Worm (Caenorhabditis elegans) whole organism, young adult: ENCODE results near the gene R09B5.11.

Experiments
- B0019.2 ChIP-seq: fragments of 200-800 bp; sonication (Bioruptor generic); conservative IDR thresholded peaks from 2 replicates; pipeline ENCODE4 v1.3.6; 2022; ENCODE audit warnings: missing genetic modification reagents, missing genetic modification characterization, missing compliant biosample characterization
- B0035.1 ChIP-seq: sonication (generic microtip); optimal IDR thresholded peaks from 2 replicates; lab custom pipeline; 2016; ENCODE audit warnings: missing genetic modification characterization, mild to moderate bottlenecking, missing compliant biosample characterization, missing genotype, missing genetic modification reagents
- D2030.7 ChIP-seq: fragments of 200-800 bp; sonication (Bioruptor generic); IDR thresholded peaks from 2 replicates; pipeline ENCODE4 v1.3.6; 2022; ENCODE audit warnings: missing genetic modification reagents, missing genetic modification characterization, missing compliant biosample characterization
- F22D6.2 ChIP-seq: sonication (generic microtip); optimal IDR thresholded peaks from 2 replicates; lab custom pipeline; 2016; ENCODE audit warnings: mild to moderate bottlenecking, missing genetic modification characterization, missing compliant biosample characterization
- F23B12.7 ChIP-seq: sonication (generic microtip); optimal IDR thresholded peaks from 2 replicates; lab custom pipeline; 2017; ENCODE audit warnings: missing genetic modification characterization, mild to moderate bottlenecking, missing compliant biosample characterization, antibody characterized with exemption, moderate library complexity; ENCODE audit not compliant: insufficient read depth
- F39B2.1 ChIP-seq: fragments of 200-800 bp; sonication (Bioruptor generic); IDR thresholded peaks from 2 replicates; pipeline ENCODE4 v1.3.6; 2022; ENCODE audit warnings: missing genetic modification reagents, missing genetic modification characterization, missing compliant biosample characterization
- F55B11.4 ChIP-seq: sonication (generic microtip); optimal IDR thresholded peaks from 2 replicates; lab custom pipeline; 2016; ENCODE audit warnings: missing compliant biosample characterization, missing genetic modification characterization, borderline replicate concordance; ENCODE audit not compliant: insufficient read depth
- F57A8.1 ChIP-seq: fragments of 200-800 bp; sonication (Bioruptor generic); optimal IDR thresholded peaks from 2 replicates; lab custom pipeline; 2018; ENCODE audit warnings: mild to moderate bottlenecking, missing genetic modification characterization, moderate library complexity, missing compliant biosample characterization
- F57C9.4 ChIP-seq: sonication (generic microtip); optimal IDR thresholded peaks from 2 replicates; lab custom pipeline; 2017; ENCODE audit warnings: mild to moderate bottlenecking, missing genetic modification characterization, missing compliant biosample characterization
- K11D2.4 ChIP-seq: fragments of 200-800 bp; sonication (Bioruptor generic); IDR thresholded peaks from 2 replicates; pipeline ENCODE4 v1.3.6; 2022; ENCODE audit warnings: missing genetic modification reagents, missing genetic modification characterization, missing compliant biosample characterization
- T07F8.4 ChIP-seq: sonication (generic microtip); optimal IDR thresholded peaks from 2 replicates; lab custom pipeline; 2016; ENCODE audit warnings: mild to moderate bottlenecking, missing genetic modification characterization, moderate library complexity, missing compliant biosample characterization
- Y53F4B.3 ChIP-seq: fragments of 200-800 bp; sonication (Bioruptor generic); IDR thresholded peaks from 2 replicates; pipeline ENCODE4 v1.3.6; 2022; ENCODE audit warnings: missing genetic modification reagents, missing genetic modification characterization, missing compliant biosample characterization
- Y79H2A.3 ChIP-seq: fragments of 200-800 bp; sonication (Bioruptor generic); conservative IDR thresholded peaks from 2 replicates; pipeline ENCODE4 v1.3.6; 2022; ENCODE audit warnings: missing genetic modification reagents, missing genetic modification characterization, missing compliant biosample characterization
- ama-1 ChIP-seq, 3 experiments: fragments of 150-350 bp in 1 of 3; sonication (generic microtip) in 2 of 3; optimal IDR thresholded peaks; 2 replicates each; lab custom pipeline; 2014 to 2018; ENCODE audit warnings: missing biosample characterization in 2 of 3, missing genetic modification characterization in 2 of 3, missing genetic modification reagents in 2 of 3
- aptf-2 ChIP-seq: fragments of 200-800 bp; sonication (Bioruptor generic); conservative IDR thresholded peaks from 2 replicates; pipeline ENCODE4 v1.3.6; 2022; ENCODE audit warnings: missing genetic modification reagents, missing genetic modification characterization, missing compliant biosample characterization
- aptf-3 ChIP-seq: fragments of 200-800 bp; sonication (Bioruptor generic); IDR thresholded peaks from 2 replicates; pipeline ENCODE4 v1.3.6; 2022; ENCODE audit warnings: missing genetic modification characterization, missing compliant biosample characterization
- atf-7 ChIP-seq: sonication (generic microtip); optimal IDR thresholded peaks from 2 replicates; lab custom pipeline; 2017; ENCODE audit warnings: mild to moderate bottlenecking, missing genetic modification characterization, missing compliant biosample characterization
- bed-2 ChIP-seq: fragments of 200-800 bp; sonication (Bioruptor generic); IDR thresholded peaks from 2 replicates; pipeline ENCODE4 v1.3.6; 2022; ENCODE audit warnings: missing genetic modification reagents, missing genetic modification characterization, missing compliant biosample characterization
- ceh-27 ChIP-seq: fragments of 200-800 bp; sonication (Bioruptor generic); optimal IDR thresholded peaks from 2 replicates; lab custom pipeline; 2018; ENCODE audit warnings: mild to moderate bottlenecking, missing genetic modification characterization, moderate library complexity, missing compliant biosample characterization
- ceh-58 ChIP-seq: fragments of 200-800 bp; sonication (Bioruptor generic); IDR thresholded peaks from 2 replicates; pipeline ENCODE4 v1.3.6; 2022; ENCODE audit warnings: missing genetic modification characterization, missing compliant biosample characterization
- die-1 ChIP-seq: sonication (generic microtip); optimal IDR thresholded peaks from 2 replicates; lab custom pipeline; 2016; ENCODE audit warnings: missing genotype, mild to moderate bottlenecking, missing genetic modification characterization, missing compliant biosample characterization
- egl-18 ChIP-seq: fragments of 200-800 bp; sonication (Bioruptor generic); IDR thresholded peaks from 2 replicates; pipeline ENCODE4 v1.3.6; 2022; ENCODE audit warnings: missing genetic modification reagents, missing genetic modification characterization, missing compliant biosample characterization
- egrh-3 ChIP-seq: fragments of 200-800 bp; sonication (Bioruptor generic); IDR thresholded peaks from 2 replicates; pipeline ENCODE4 v1.3.6; 2022; ENCODE audit warnings: missing genetic modification reagents, missing genetic modification characterization, missing compliant biosample characterization
- him-1 ChIP-seq: sonication (generic microtip); optimal IDR thresholded peaks from 2 replicates; lab custom pipeline; 2016; ENCODE audit warnings: missing genotype, missing genetic modification reagents, missing genetic modification characterization, missing compliant biosample characterization
- hlh-12 ChIP-seq: sonication (generic microtip); optimal IDR thresholded peaks from 2 replicates; lab custom pipeline; 2016; ENCODE audit warnings: missing genetic modification characterization, missing compliant biosample characterization
- hlh-26 ChIP-seq: fragments of 200-800 bp; sonication (Bioruptor generic); conservative IDR thresholded peaks from 2 replicates; pipeline ENCODE4 v1.3.6; 2022; ENCODE audit warnings: missing genetic modification reagents, missing genetic modification characterization, missing compliant biosample characterization
- let-526 ChIP-seq: fragments of 200-800 bp; sonication (Bioruptor generic); IDR thresholded peaks from 2 replicates; pipeline ENCODE4 v1.3.6; 2022; ENCODE audit warnings: missing genetic modification reagents, missing genetic modification characterization, missing compliant biosample characterization
- let-607 ChIP-seq, 2 experiments: fragments of 200-800 bp in 1 of 2; sonication (Bioruptor generic) in 1 of 2; sonication (generic microtip) in 1 of 2; optimal IDR thresholded peaks; 2 replicates each; lab custom pipeline; 2016 to 2018; ENCODE audit warnings: mild to moderate bottlenecking in 2 of 2, missing compliant biosample characterization in 2 of 2, missing genetic modification characterization in 2 of 2, moderate library complexity in 2 of 2, missing genotype in 1 of 2
- lsl-1 ChIP-seq: fragments of 200-800 bp; sonication (Bioruptor generic); optimal IDR thresholded peaks from 2 replicates; lab custom pipeline; 2018; ENCODE audit warnings: mild to moderate bottlenecking, missing genetic modification characterization, moderate library complexity, missing compliant biosample characterization
- madf-10 ChIP-seq: sonication (generic microtip); optimal IDR thresholded peaks from 2 replicates; lab custom pipeline; 2016; ENCODE audit warnings: mild to moderate bottlenecking, missing genetic modification characterization, missing compliant biosample characterization
- madf-3 ChIP-seq: fragments of 200-800 bp; sonication (Bioruptor generic); IDR thresholded peaks from 2 replicates; pipeline ENCODE4 v1.3.6; 2022; ENCODE audit warnings: missing genetic modification reagents, missing genetic modification characterization, missing compliant biosample characterization
- madf-6 ChIP-seq: fragments of 200-800 bp; sonication (Bioruptor generic); IDR thresholded peaks from 2 replicates; pipeline ENCODE4 v1.3.6; 2022; ENCODE audit warnings: missing genetic modification reagents, missing genetic modification characterization, missing compliant biosample characterization
- madf-8 ChIP-seq: fragments of 200-800 bp; sonication (Bioruptor generic); conservative IDR thresholded peaks from 2 replicates; pipeline ENCODE4 v1.3.6; 2022; ENCODE audit warnings: missing genetic modification reagents, missing genetic modification characterization, missing compliant biosample characterization
- mcd-1 ChIP-seq: fragments of 200-800 bp; sonication (Bioruptor generic); IDR thresholded peaks from 2 replicates; pipeline ENCODE4 v1.3.6; 2022; ENCODE audit warnings: missing genetic modification reagents, missing genetic modification characterization, missing compliant biosample characterization
- nfya-1 ChIP-seq: sonication (generic microtip); optimal IDR thresholded peaks from 2 replicates; lab custom pipeline; 2017; ENCODE audit warnings: antibody characterized with exemption, missing compliant biosample characterization, missing genetic modification characterization, borderline replicate concordance; ENCODE audit not compliant: insufficient read depth
- nhr-179 ChIP-seq: sonication (generic microtip); optimal IDR thresholded peaks from 2 replicates; lab custom pipeline; 2016; ENCODE audit warnings: mild to moderate bottlenecking, missing genetic modification characterization, missing compliant biosample characterization
- pbrm-1 ChIP-seq: fragments of 200-800 bp; sonication (Bioruptor generic); IDR thresholded peaks from 2 replicates; pipeline ENCODE4 v1.3.6; 2022; ENCODE audit warnings: missing genetic modification reagents, missing genetic modification characterization, missing compliant biosample characterization
- pha-4 ChIP-seq: fragments of 150-350 bp; sonication (generic microtip); optimal IDR thresholded peaks from 2 replicates; lab custom pipeline; 2014; ENCODE audit warnings: missing biosample characterization, missing genetic modification reagents, missing genetic modification characterization
- rec-8 ChIP-seq, 2 experiments: sonication (generic microtip); optimal IDR thresholded peaks; 2 replicates each; lab custom pipeline; 2016; ENCODE audit warnings: mild to moderate bottlenecking in 2 of 2, missing genetic modification characterization in 2 of 2, missing genetic modification reagents in 2 of 2, missing genotype in 2 of 2, missing biosample characterization in 1 of 2, missing compliant biosample characterization in 1 of 2, moderate library complexity in 1 of 2
- sdz-38 ChIP-seq: sonication (generic microtip); optimal IDR thresholded peaks from 2 replicates; lab custom pipeline; 2016; ENCODE audit warnings: missing genotype, missing genetic modification characterization, missing compliant biosample characterization
- sea-2 ChIP-seq: fragments of 200-800 bp; sonication (Bioruptor generic); IDR thresholded peaks from 2 replicates; pipeline ENCODE4 v1.3.6; 2022; ENCODE audit warnings: missing genetic modification characterization, missing compliant biosample characterization
- tbx-9 ChIP-seq: sonication (generic microtip); optimal IDR thresholded peaks from 2 replicates; lab custom pipeline; 2016; ENCODE audit warnings: borderline replicate concordance, missing genetic modification characterization, inconsistent platforms, missing compliant biosample characterization
- unc-130 ChIP-seq: sonication (generic microtip); optimal IDR thresholded peaks from 2 replicates; lab custom pipeline; 2016; ENCODE audit warnings: missing genetic modification reagents, missing genetic modification characterization, missing compliant biosample characterization
- ztf-26 ChIP-seq: sonication (generic microtip); optimal IDR thresholded peaks from 2 replicates; lab custom pipeline; 2017; ENCODE audit warnings: missing genetic modification characterization, missing compliant biosample characterization
- ztf-28 ChIP-seq: fragments of 200-800 bp; sonication (Bioruptor generic); IDR thresholded peaks from 2 replicates; pipeline ENCODE4 v1.3.6; 2022; ENCODE audit warnings: missing genetic modification reagents, missing genetic modification characterization, missing compliant biosample characterization
- ztf-3 ChIP-seq: fragments of 200-800 bp; sonication (Bioruptor generic); optimal IDR thresholded peaks from 2 replicates; lab custom pipeline; 2018; ENCODE audit warnings: mild to moderate bottlenecking, missing genetic modification characterization, missing compliant biosample characterization
- ztf-6 ChIP-seq: fragments of 200-800 bp; sonication (Bioruptor generic); IDR thresholded peaks from 2 replicates; pipeline ENCODE4 v1.3.6; 2022; ENCODE audit warnings: missing genetic modification reagents, missing genetic modification characterization, missing compliant biosample characterization

R09B5.11 gene

ce11 chrV:1474486-1475125 is 35.6 kb downstream of the R09B5.11 start, which contains the start of the genes F53E2.2 and unc-60 (continued):
- TF ChIP-seq hlh-26 (GFP tag; lab: Robert Waterston, UW) (no peak), egrh-3 (GFP tag; lab: Robert Waterston, UW) (peak; percentile 68), T07F8.4 (no peak), ztf-3 (no peak), F57C9.4 (tag; lab: Kevin White, UChicago) (no peak), Y79H2A.3 (GFP tag; lab: Robert Waterston, UW) (no peak), sea-2 (GFP tag; lab: Robert Waterston, UW) (no peak), ceh-58 (GFP tag; lab: Robert Waterston, UW) (no peak), nhr-179 (tag; lab: Kevin White, UChicago) (no peak), let-526 (GFP tag; lab: Robert Waterston, UW) (0 out of 2 replicates have a peak, but pooled peaks have one; percentile 42), pbrm-1 (no peak), F39B2.1 (no peak), ama-1 (optimal IDR thresholded peaks at IDR 0.05; lab: Kevin White, UChicago) (no peak), ama-1 (GFP tag; optimal IDR thresholded peaks at IDR 0.05; lab: Kevin White, UChicago) (no peak), D2030.7 (no peak), pha-4 (tag; lab: Kevin White, UChicago) (no peak), bed-2 (GFP tag; lab: Robert Waterston, UW) (no peak), rec-8 (tag; optimal IDR thresholded peaks at IDR 0.05; lab: Kevin White, UChicago) (no peak), ztf-6 (GFP tag; lab: Robert Waterston, UW) (no peak), madf-6 (GFP tag; lab: Robert Waterston, UW) (no peak), F55B11.4 (tag; lab: Kevin White, UChicago) (no peak), let-607 (tag; optimal IDR thresholded peaks at IDR 0.05; lab: Kevin White, UChicago) (no peak), B0035.1 (tag; lab: Kevin White, UChicago) (no peak), aptf-3 (GFP tag; lab: Robert Waterston, UW) (no peak), ztf-28 (no peak), madf-10 (tag; lab: Kevin White, UChicago) (peak; percentile 29), K11D2.4 (GFP tag; lab: Robert Waterston, UW) (0 out of 2 replicates have a peak, but pooled peaks have one; percentile 42), madf-8 (GFP tag; lab: Robert Waterston, UW) (no peak), tbx-9 (tag; lab: Kevin White, UChicago) (no peak), egl-18 (GFP tag; lab: Robert Waterston, UW) (no peak), aptf-2 (GFP tag; lab: Robert Waterston, UW) (no peak), B0019.2 (no peak), F23B12.7 (tag; lab: Kevin White, UChicago) (no peak), die-1 (tag; lab: Kevin White, UChicago) (peak; percentile 30), ztf-26 (tag; lab: Kevin White, UChicago) (no peak), madf-3 (GFP tag; lab: Robert Waterston, UW) (peak; percentile 36; the same call in 1 of the 2 replicates), F57A8.1 (no peak), ceh-27 (GFP tag; lab: Kevin White, UChicago) (peak; percentile 68), atf-7 (peak; percentile 34), lsl-1 (GFP tag; lab: Kevin White, UChicago) (no peak), Y53F4B.3 (GFP tag; lab: Robert Waterston, UW) (no peak), nfya-1 (tag; lab: Kevin White, UChicago) (no peak), mcd-1 (GFP tag; lab: Robert Waterston, UW) (peak; percentile 72), unc-130 (GFP tag; lab: Kevin White, UChicago) (no peak), sdz-38 (tag; lab: Kevin White, UChicago) (no peak), F22D6.2 (tag; lab: Kevin White, UChicago) (no peak), hlh-12 (tag; lab: Kevin White, UChicago) (no peak), him-1 (no peak)
